Fruit fly (Drosophila melanogaster) whole organism, pupa: ENCODE results near the gene CG31871.

Source experiments
- CG12605 ChIP-seq: fragments of 200-800 bp; sonication (Bioruptor generic); IDR thresholded peaks from 2 replicates; pipeline ENCODE4 v1.3.6; 2022; ENCODE audit warnings: missing biosample characterization, missing genetic modification characterization
- CG13204 ChIP-seq: fragments of 200-800 bp; sonication (Bioruptor generic); optimal IDR thresholded peaks from 2 replicates; lab custom pipeline; 2018; ENCODE audit warnings: missing biosample characterization, mild to moderate bottlenecking, missing genetic modification characterization, moderate library complexity
- CG14655 ChIP-seq: fragments of 200-800 bp; sonication (Bioruptor generic); optimal IDR thresholded peaks from 3 replicates; lab custom pipeline; 2017; ENCODE audit warnings: mild to moderate bottlenecking, missing biosample characterization, missing genetic modification reagents, missing genetic modification characterization
- CG15710 ChIP-seq: fragments of 200-800 bp; sonication (Bioruptor generic); optimal IDR thresholded peaks from 2 replicates; lab custom pipeline; 2018; ENCODE audit warnings: missing biosample characterization, mild to moderate bottlenecking, missing genetic modification characterization, moderate library complexity
- CG17806 ChIP-seq: fragments of 200-800 bp; sonication (Bioruptor generic); optimal IDR thresholded peaks from 2 replicates; lab custom pipeline; 2018; ENCODE audit warnings: missing biosample characterization, mild to moderate bottlenecking, missing genetic modification characterization, moderate library complexity
- CG8159 ChIP-seq: fragments of 200-800 bp; sonication (Bioruptor generic); optimal IDR thresholded peaks from 3 replicates; lab custom pipeline; 2018; ENCODE audit warnings: missing biosample characterization, mild to moderate bottlenecking, missing genetic modification characterization, moderate library complexity
- CG8301 ChIP-seq: fragments of 200-800 bp; sonication (Bioruptor generic); optimal IDR thresholded peaks from 2 replicates; lab custom pipeline; 2018; ENCODE audit warnings: missing biosample characterization, mild to moderate bottlenecking, missing genetic modification characterization
- D1 ChIP-seq: fragments of 200-800 bp; sonication (Bioruptor generic); optimal IDR thresholded peaks from 2 replicates; lab custom pipeline; 2018; ENCODE audit warnings: missing biosample characterization, mild to moderate bottlenecking, missing genetic modification characterization, moderate library complexity
- EcR ChIP-seq: fragments of 200-800 bp; sonication (Bioruptor generic); optimal IDR thresholded peaks from 3 replicates; lab custom pipeline; 2019; ENCODE audit warnings: missing biosample characterization, missing genetic modification characterization, mild to moderate bottlenecking, moderate library complexity, missing genetic modification reagents
- Pif1A ChIP-seq: fragments of 200-800 bp; sonication (Bioruptor generic); optimal IDR thresholded peaks from 3 replicates; lab custom pipeline; 2016; ENCODE audit warnings: missing biosample characterization, missing genetic modification characterization
- Pif1B ChIP-seq: fragments of 200-800 bp; sonication (Bioruptor generic); optimal IDR thresholded peaks from 3 replicates; lab custom pipeline; 2016; ENCODE audit warnings: missing biosample characterization, missing genetic modification characterization
- fd96Ca ChIP-seq: fragments of 200-800 bp; sonication (Bioruptor generic); IDR thresholded peaks from 3 replicates; pipeline ENCODE4 v1.3.6; 2022; ENCODE audit warnings: missing biosample characterization, missing genetic modification characterization
- gl ChIP-seq: fragments of 200-800 bp; sonication (Bioruptor generic); optimal IDR thresholded peaks from 2 replicates; lab custom pipeline; 2018; ENCODE audit warnings: missing biosample characterization, mild to moderate bottlenecking, missing genetic modification characterization
- rn ChIP-seq: fragments of 200-800 bp; sonication (Bioruptor generic); IDR thresholded peaks from 2 replicates; pipeline ENCODE4 v1.3.6; 2022; ENCODE audit warnings: missing biosample characterization, missing genetic modification characterization

dm6 chr2L:10672989-10673388 lies 11.1 kb downstream of the CG31871 start:
- peak; percentile 42 for TF ChIP-seq CG17806 (tag; lab: Kevin White, UChicago)
- peak; percentile 40 for TF ChIP-seq CG8301 (tag; lab: Kevin White, UChicago)
- peak; percentile 69 for TF ChIP-seq CG8159 (tag; lab: Kevin White, UChicago)
- TF ChIP-seq CG12605 (GFP tag; lab: Robert Waterston, UW) = no peak
- no peak for TF ChIP-seq EcR (GFP tag; lab: Kevin White, UChicago)
- no peak for TF ChIP-seq D1 (tag; lab: Kevin White, UChicago)
- no peak for TF ChIP-seq rn (GFP tag; lab: Robert Waterston, UW)
- TF ChIP-seq Pif1A (GFP tag; lab: Kevin White, UChicago) = no peak
- TF ChIP-seq CG15710 (tag; lab: Kevin White, UChicago) = peak; percentile 24
- no peak for TF ChIP-seq gl (tag; lab: Kevin White, UChicago)
- no peak for TF ChIP-seq fd96Ca (GFP tag; lab: Robert Waterston, UW)
- no peak for TF ChIP-seq CG13204 (GFP tag; lab: Kevin White, UChicago)
- TF ChIP-seq Pif1B (GFP tag; lab: Kevin White, UChicago) = no peak
- TF ChIP-seq CG14655 (GFP tag; lab: Kevin White, UChicago) = peak; percentile 42
